Fruit fly (Drosophila melanogaster) whole organism, prepupa: ENCODE results near the gene DZIP1.
A peak's percentile ranks its signal among the peaks of the same experiment; 100 is the strongest.

Source experiments
- Blimp-1 ChIP-seq: fragments of 200-800 bp; sonication (Bioruptor generic); optimal IDR thresholded peaks from 3 replicates; lab custom pipeline; 2017; ENCODE audit warnings: missing biosample characterization, missing genetic modification characterization, mild to moderate bottlenecking, moderate library complexity, missing genetic modification reagents
- CG10631 ChIP-seq: fragments of 200-800 bp; sonication (Bioruptor generic); optimal IDR thresholded peaks from 2 replicates; lab custom pipeline; 2016; ENCODE audit warnings: missing biosample characterization, missing genetic modification characterization
- CG10669 ChIP-seq: fragments of 200-800 bp; sonication (Bioruptor generic); optimal IDR thresholded peaks from 3 replicates; lab custom pipeline; 2018; ENCODE audit warnings: missing biosample characterization, mild to moderate bottlenecking, missing genetic modification characterization, moderate library complexity
- CG11294 ChIP-seq: fragments of 200-800 bp; sonication (Bioruptor generic); IDR thresholded peaks from 2 replicates; pipeline ENCODE4 v1.3.6; 2022; ENCODE audit warnings: missing biosample characterization, missing genetic modification characterization
- CG11762 ChIP-seq: fragments of 200-800 bp; sonication (Bioruptor generic); optimal IDR thresholded peaks from 3 replicates; lab custom pipeline; 2016; ENCODE audit warnings: missing biosample characterization, missing genetic modification characterization; ENCODE audit not compliant: insufficient read depth
- CG11902 ChIP-seq: fragments of 200-800 bp; sonication (Bioruptor generic); optimal IDR thresholded peaks from 3 replicates; lab custom pipeline; 2016; ENCODE audit warnings: missing biosample characterization, missing genetic modification characterization
- CG15336 ChIP-seq: fragments of 200-800 bp; sonication (Bioruptor generic); IDR thresholded peaks from 2 replicates; pipeline ENCODE4 v1.3.6; 2022; ENCODE audit warnings: missing biosample characterization, missing genetic modification characterization
- CG1621 ChIP-seq: fragments of 200-800 bp; sonication (Bioruptor generic); optimal IDR thresholded peaks from 3 replicates; lab custom pipeline; 2018; ENCODE audit warnings: missing biosample characterization, mild to moderate bottlenecking, missing genetic modification characterization
- CG16779 ChIP-seq: fragments of 200-800 bp; sonication (Bioruptor generic); optimal IDR thresholded peaks from 3 replicates; lab custom pipeline; 2017; ENCODE audit warnings: missing biosample characterization, mild to moderate bottlenecking, missing genetic modification characterization
- CG31627 ChIP-seq: fragments of 200-800 bp; sonication (Bioruptor generic); optimal IDR thresholded peaks from 3 replicates; lab custom pipeline; 2016; ENCODE audit warnings: missing biosample characterization, missing genetic modification characterization
- CG32006 ChIP-seq: fragments of 200-800 bp; sonication (Bioruptor generic); optimal IDR thresholded peaks from 3 replicates; lab custom pipeline; 2017; ENCODE audit warnings: missing biosample characterization, mild to moderate bottlenecking, missing genetic modification characterization
- CG3919 ChIP-seq: fragments of 200-800 bp; sonication (Bioruptor generic); optimal IDR thresholded peaks from 3 replicates; lab custom pipeline; 2016; ENCODE audit warnings: missing biosample characterization, missing genetic modification characterization
- CG4318 ChIP-seq: fragments of 200-800 bp; sonication (Bioruptor generic); optimal IDR thresholded peaks from 3 replicates; lab custom pipeline; 2017; ENCODE audit warnings: missing biosample characterization, mild to moderate bottlenecking, missing genetic modification characterization
- CG6276 ChIP-seq: fragments of 200-800 bp; sonication (Bioruptor generic); optimal IDR thresholded peaks from 2 replicates; lab custom pipeline; 2017; ENCODE audit warnings: missing biosample characterization, mild to moderate bottlenecking, missing genetic modification characterization
- CG6792 ChIP-seq: fragments of 200-800 bp; sonication (Bioruptor generic); optimal IDR thresholded peaks from 3 replicates; lab custom pipeline; 2016; ENCODE audit warnings: missing biosample characterization, missing genetic modification characterization
- CG6854 ChIP-seq: fragments of 200-800 bp; sonication (Bioruptor generic); optimal IDR thresholded peaks from 2 replicates; lab custom pipeline; 2017; ENCODE audit warnings: missing biosample characterization, mild to moderate bottlenecking, missing genetic modification characterization
- CG8119 ChIP-seq: fragments of 200-800 bp; sonication (Bioruptor generic); IDR thresholded peaks from 3 replicates; pipeline ENCODE4 v1.3.6; 2022; ENCODE audit warnings: missing biosample characterization, missing genetic modification characterization
- CG8632 ChIP-seq: fragments of 200-800 bp; sonication (Bioruptor generic); optimal IDR thresholded peaks from 3 replicates; lab custom pipeline; 2016; ENCODE audit warnings: missing biosample characterization, missing genetic modification characterization
- CG9139 ChIP-seq: fragments of 200-800 bp; sonication (Bioruptor generic); optimal IDR thresholded peaks from 3 replicates; lab custom pipeline; 2017; ENCODE audit warnings: missing biosample characterization, mild to moderate bottlenecking, missing genetic modification characterization
- Eip75B ChIP-seq: fragments of 200-800 bp; sonication (Bioruptor generic); optimal IDR thresholded peaks from 3 replicates; lab custom pipeline; 2016; ENCODE audit warnings: missing biosample characterization, missing genetic modification characterization
- Eip78C ChIP-seq: fragments of 200-800 bp; sonication (Bioruptor generic); peaks from one replicate; lab custom pipeline; 2016; ENCODE audit warnings: missing biosample characterization, missing genetic modification characterization
- Eip93F ChIP-seq: fragments of 200-800 bp; sonication (Bioruptor generic); optimal IDR thresholded peaks from 2 replicates; lab custom pipeline; 2016; ENCODE audit warnings: missing biosample characterization, mild to moderate bottlenecking, missing genetic modification characterization
- Ets21C ChIP-seq: fragments of 200-800 bp; sonication (Bioruptor generic); optimal IDR thresholded peaks from 3 replicates; lab custom pipeline; 2016; ENCODE audit warnings: missing biosample characterization, missing genetic modification characterization
- Gug ChIP-seq: fragments of 200-800 bp; sonication (Bioruptor generic); IDR thresholded peaks from 2 replicates; pipeline ENCODE4 v1.3.6; 2022; ENCODE audit warnings: missing biosample characterization, missing genetic modification characterization
- Hr38 ChIP-seq: sonication (Bioruptor generic); optimal IDR thresholded peaks from 2 replicates; lab custom pipeline; 2016; ENCODE audit warnings: missing biosample characterization, missing genetic modification characterization
- Hr39 ChIP-seq: fragments of 200-800 bp; sonication (Bioruptor generic); optimal IDR thresholded peaks from 2 replicates; lab custom pipeline; 2016; ENCODE audit warnings: missing biosample characterization, missing genetic modification characterization
- Hr4 ChIP-seq: fragments of 200-800 bp; sonication (Bioruptor generic); optimal IDR thresholded peaks from 3 replicates; lab custom pipeline; 2016; ENCODE audit warnings: missing biosample characterization, missing genetic modification characterization
- Lpt ChIP-seq: fragments of 200-800 bp; sonication (Bioruptor generic); optimal IDR thresholded peaks from 3 replicates; lab custom pipeline; 2016; ENCODE audit warnings: missing biosample characterization, missing genetic modification characterization
- Met ChIP-seq: fragments of 200-800 bp; sonication (Bioruptor generic); optimal IDR thresholded peaks from 3 replicates; lab custom pipeline; 2016; ENCODE audit warnings: missing biosample characterization, missing genetic modification characterization
- Sox102F ChIP-seq: fragments of 200-800 bp; sonication (Bioruptor generic); optimal IDR thresholded peaks from 2 replicates; lab custom pipeline; 2016; ENCODE audit warnings: missing biosample characterization, mild to moderate bottlenecking, missing genetic modification characterization
- Sox15 ChIP-seq: fragments of 200-800 bp; sonication (Bioruptor generic); optimal IDR thresholded peaks from 3 replicates; lab custom pipeline; 2016; ENCODE audit warnings: missing biosample characterization, missing genetic modification characterization
- acj6 ChIP-seq: fragments of 200-800 bp; sonication (Bioruptor generic); optimal IDR thresholded peaks from 3 replicates; lab custom pipeline; 2016; ENCODE audit warnings: missing biosample characterization, missing genetic modification characterization
- cyc ChIP-seq: fragments of 200-800 bp; sonication (Bioruptor generic); optimal IDR thresholded peaks from 3 replicates; lab custom pipeline; 2016; ENCODE audit warnings: missing biosample characterization, missing genetic modification characterization
- dac ChIP-seq: fragments of 200-800 bp; sonication (Bioruptor generic); optimal IDR thresholded peaks from 2 replicates; lab custom pipeline; 2017; ENCODE audit warnings: missing biosample characterization, mild to moderate bottlenecking, missing genetic modification characterization
- dsx ChIP-seq: fragments of 200-800 bp; optimal IDR thresholded peaks from 3 replicates; lab custom pipeline; 2019; ENCODE audit warnings: missing biosample characterization, mild to moderate bottlenecking, missing genetic modification characterization, moderate library complexity; ENCODE audit not compliant: poor library complexity, severe bottlenecking
- eg ChIP-seq: fragments of 200-800 bp; sonication (Bioruptor generic); IDR thresholded peaks from 3 replicates; pipeline ENCODE4 v1.3.6; 2022; ENCODE audit warnings: missing biosample characterization, missing genetic modification characterization
- esn ChIP-seq: fragments of 200-800 bp; sonication (Bioruptor generic); optimal IDR thresholded peaks from 2 replicates; lab custom pipeline; 2016; ENCODE audit warnings: missing biosample characterization, mild to moderate bottlenecking, missing genetic modification characterization, moderate library complexity
- fd59A ChIP-seq: fragments of 200-800 bp; sonication (Bioruptor generic); optimal IDR thresholded peaks from 2 replicates; lab custom pipeline; 2017; ENCODE audit warnings: missing biosample characterization, mild to moderate bottlenecking, missing genetic modification characterization, missing genetic modification reagents
- fd85E ChIP-seq: fragments of 200-800 bp; sonication (Bioruptor generic); optimal IDR thresholded peaks from 3 replicates; lab custom pipeline; 2016; ENCODE audit warnings: missing biosample characterization, missing genetic modification characterization
- fkh ChIP-seq: fragments of 200-800 bp; sonication (Bioruptor generic); optimal IDR thresholded peaks from 3 replicates; lab custom pipeline; 2017; ENCODE audit warnings: missing biosample characterization, mild to moderate bottlenecking, missing genetic modification characterization, moderate library complexity
- lz ChIP-seq: fragments of 200-800 bp; sonication (Bioruptor generic); optimal IDR thresholded peaks from 3 replicates; lab custom pipeline; 2016; ENCODE audit warnings: missing biosample characterization, missing genetic modification characterization
- net ChIP-seq: fragments of 200-800 bp; sonication (Bioruptor generic); optimal IDR thresholded peaks from 3 replicates; lab custom pipeline; 2016; ENCODE audit warnings: missing biosample characterization, missing genetic modification characterization
- pdm3 ChIP-seq: fragments of 200-800 bp; sonication (Bioruptor generic); optimal IDR thresholded peaks from 3 replicates; lab custom pipeline; 2016; ENCODE audit warnings: missing biosample characterization, missing genetic modification characterization
- salr ChIP-seq, 2 experiments: fragments of 200-800 bp; sonication (Bioruptor generic); optimal IDR thresholded peaks; 3 replicates each; lab custom pipeline; 2016 to 2018; ENCODE audit warnings: missing biosample characterization in 2 of 2, missing genetic modification characterization in 2 of 2, mild to moderate bottlenecking in 1 of 2
- svp ChIP-seq: fragments of 200-800 bp; sonication (Bioruptor generic); peaks from one replicate; lab custom pipeline; 2016; ENCODE audit warnings: missing biosample characterization, missing genetic modification characterization
- topi ChIP-seq: fragments of 200-800 bp; sonication (Bioruptor generic); optimal IDR thresholded peaks from 3 replicates; lab custom pipeline; 2016; ENCODE audit warnings: missing biosample characterization, missing genetic modification characterization
- vri ChIP-seq: fragments of 200-800 bp; sonication (Bioruptor generic); optimal IDR thresholded peaks from 3 replicates; lab custom pipeline; 2016; ENCODE audit warnings: missing biosample characterization, mild to moderate bottlenecking, missing genetic modification characterization

The DZIP1 gene

DNA sequence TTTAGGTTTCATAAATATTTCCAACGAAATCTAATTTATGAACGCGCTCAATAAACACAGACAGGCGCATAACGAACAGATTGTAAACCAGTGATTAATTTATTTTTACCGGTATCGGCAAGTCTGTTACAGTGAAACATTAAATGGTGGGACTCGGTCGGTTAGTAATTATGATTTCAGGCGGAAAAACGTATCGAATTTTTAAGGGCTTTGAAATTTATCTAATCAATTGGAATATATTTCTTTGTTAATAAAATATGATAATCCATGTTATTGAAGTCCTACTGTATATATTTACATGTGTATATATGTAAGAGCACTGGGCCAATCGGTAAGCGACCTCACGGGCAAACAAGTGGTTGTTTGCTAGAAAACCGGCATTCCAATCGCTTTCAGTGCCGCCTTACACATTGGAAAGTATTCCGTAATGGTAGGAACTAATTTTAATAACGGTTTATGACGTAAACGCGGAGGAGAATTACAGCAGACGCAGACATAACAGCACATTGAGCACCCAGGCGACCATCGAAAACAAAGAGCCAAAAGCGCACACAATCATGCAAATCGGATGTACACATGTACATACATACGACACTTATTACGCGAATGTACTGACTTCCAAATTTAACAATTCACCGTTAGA is 28.1 kb downstream of the DZIP1 start (continued):
- TF ChIP-seq Sox102F (GFP tag; lab: Kevin White, UChicago) (peak; percentile 97), CG32006 (GFP tag; lab: Kevin White, UChicago) (peak; percentile 93), topi (GFP tag; lab: Kevin White, UChicago) (peak; percentile 97), Eip78C (GFP tag; lab: Kevin White, UChicago) (peak; percentile 99), CG8632 (GFP tag; lab: Kevin White, UChicago) (peak; percentile 93), Eip75B (peak; percentile 88), fd59A (GFP tag; lab: Kevin White, UChicago) (peak; percentile 80), salr (GFP tag; optimal IDR thresholded peaks at IDR 0.05; lab: Kevin White, UChicago) (peak; percentile 81 to 82), esn (GFP tag; lab: Kevin White, UChicago) (peak; percentile 96)

DNA sequence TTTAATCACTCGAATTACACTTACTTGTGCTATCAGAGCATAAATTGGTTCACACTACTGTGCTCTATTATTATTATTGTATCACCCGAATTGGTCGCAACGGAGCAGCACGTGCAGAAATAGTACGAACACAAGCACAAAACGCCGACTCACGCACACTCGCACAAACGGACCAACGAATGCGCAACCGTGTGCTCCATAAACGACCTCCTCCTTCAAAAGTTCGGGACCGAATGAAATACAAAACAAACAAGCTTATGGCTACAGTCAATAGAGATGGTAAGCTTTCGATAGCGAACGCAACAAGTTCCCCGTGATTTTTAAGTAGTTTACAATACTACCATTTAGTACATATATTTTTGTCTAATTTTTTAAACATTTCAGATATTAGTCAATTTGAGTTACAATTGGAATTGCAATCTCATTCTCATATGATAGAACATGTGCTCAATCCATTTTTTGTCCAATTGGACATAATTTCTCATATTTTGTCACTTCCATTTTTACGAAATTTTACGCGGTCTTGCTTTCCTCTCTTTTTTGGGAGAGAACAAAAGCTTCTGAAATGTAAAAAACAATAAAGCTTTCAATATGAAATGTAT is 28.7 kb downstream of the DZIP1 start, which contains the start of gene Cftr:
Gene Cftr, minus strand, starts transcription at position 239 of the 602 bp plus-strand sequence.
- TF ChIP-seq Hr38 (GFP tag; lab: Kevin White, UChicago) (no peak), Eip93F (GFP tag; lab: Kevin White, UChicago) (peak; percentile 40), Ets21C (GFP tag; lab: Kevin White, UChicago) (peak; percentile 14), net (GFP tag; lab: Kevin White, UChicago) (peak; percentile 48), dsx (peak; percentile 60), eg (GFP tag; lab: Robert Waterston, UW) (peak; percentile 61; the same call in 2 of the 3 replicates), Sox102F (GFP tag; lab: Kevin White, UChicago) (peak; percentile 71), Eip78C (GFP tag; lab: Kevin White, UChicago) (peak; percentile 76), pdm3 (GFP tag; lab: Kevin White, UChicago) (peak; percentile 52), Lpt (GFP tag; lab: Kevin White, UChicago) (peak; percentile 61), topi (GFP tag; lab: Kevin White, UChicago) (peak; percentile 62), acj6 (no peak), fkh (GFP tag; lab: Kevin White, UChicago) (peak; percentile 93), Gug (GFP tag; lab: Robert Waterston, UW) (0 out of 2 replicates have a peak, but pooled peaks have one; percentile 27), CG6276 (GFP tag; lab: Kevin White, UChicago) (no peak), cyc (GFP tag; lab: Kevin White, UChicago) (peak; percentile 33), fd85E (GFP tag; lab: Kevin White, UChicago) (no peak), CG16779 (peak; percentile 29), CG32006 (GFP tag; lab: Kevin White, UChicago) (no peak), CG8119 (GFP tag; lab: Robert Waterston, UW) (no peak), CG31627 (GFP tag; lab: Kevin White, UChicago) (peak; percentile 37), CG10669 (GFP tag; lab: Kevin White, UChicago) (peak; percentile 21), dac (GFP tag; lab: Kevin White, UChicago) (no peak), CG1621 (tag; lab: Kevin White, UChicago) (peak; percentile 32), CG11902 (GFP tag; lab: Kevin White, UChicago) (no peak), CG15336 (GFP tag; lab: Robert Waterston, UW) (peak; percentile 16; the same call in 1 of the 2 replicates), Blimp-1 (GFP tag; lab: Kevin White, UChicago) (no peak), CG3919 (GFP tag; lab: Kevin White, UChicago) (peak; percentile 47), CG11762 (GFP tag; lab: Kevin White, UChicago) (no peak), Met (peak; percentile 38), vri (GFP tag; lab: Kevin White, UChicago) (peak; percentile 91), lz (GFP tag; lab: Kevin White, UChicago) (peak; percentile 60), Eip75B (peak; percentile 60), CG10631 (no peak), Hr4 (GFP tag; lab: Kevin White, UChicago) (peak; percentile 2), svp (GFP tag; lab: Kevin White, UChicago) (peak; percentile 53), esn (GFP tag; lab: Kevin White, UChicago) (peak; percentile 64), CG6854 (peak; percentile 68), CG6792 (peak; percentile 7), CG4318 (GFP tag; lab: Kevin White, UChicago) (no peak), CG11294 (GFP tag; lab: Robert Waterston, UW) (no peak), CG9139 (GFP tag; lab: Kevin White, UChicago) (peak; percentile 23), Sox15 (GFP tag; lab: Kevin White, UChicago) (no peak), Hr39 (no peak)
